Worm (Caenorhabditis elegans): ENCODE measurements around the gene ant-1.1.

The ant-1.1 gene

DNA sequence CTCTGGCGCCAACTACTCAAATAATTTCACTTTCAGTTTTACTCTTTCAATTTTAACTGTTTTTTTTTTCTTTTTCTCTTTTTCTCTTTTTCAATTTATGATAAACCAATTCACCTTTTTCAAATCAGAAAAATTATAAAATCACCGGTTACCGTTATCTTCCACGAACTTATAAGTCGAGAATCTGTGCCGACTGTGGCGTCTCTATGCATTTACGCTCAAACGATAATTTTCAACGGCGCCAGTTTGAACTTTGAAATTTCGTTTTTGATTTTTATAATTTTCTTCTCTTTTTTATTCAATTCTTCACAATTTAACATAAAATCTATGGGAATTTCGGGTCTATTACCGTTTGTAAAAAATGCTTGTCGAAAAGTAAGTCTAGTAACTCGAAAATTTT, 39.5 kb upstream of the ant-1.1 start, which contains the start of gene exo-1:
Gene exo-1, plus strand, starts transcription at position 101 of the 400 bp plus-strand sequence.
- TF ChIP-seq dpl-1 (GFP tag; optimal IDR thresholded peaks at IDR 0.05) (peak; percentile 80), snpc-3.4 (tag; optimal IDR thresholded peaks at IDR 0.05) (peak; percentile 17), ZK185.1 (tag; optimal IDR thresholded peaks at IDR 0.05; ENCODE audit: poor library complexity, severe bottlenecking) (no peak), dox-1 (GFP tag; IDR thresholded peaks at IDR 0.05) (0 out of 2 replicates have a peak, but pooled peaks have one; percentile 30), lin-54 (GFP tag; optimal IDR thresholded peaks at IDR 0.05) (peak; percentile 82), lin-40 (tag; optimal IDR thresholded peaks at IDR 0.05) (no peak), ceh-27 (GFP tag; optimal IDR thresholded peaks at IDR 0.05) (peak; percentile 46), F33H1.4 (GFP tag; IDR thresholded peaks at IDR 0.05) (peak; percentile 10; the same call in 1 of the 2 replicates), nhr-120 (GFP tag; IDR thresholded peaks at IDR 0.05) (no peak), lsl-1 (GFP tag; optimal IDR thresholded peaks at IDR 0.05) (peak; percentile 44), sea-2 (GFP tag; IDR thresholded peaks at IDR 0.05) (no peak), pha-4 (tag; optimal IDR thresholded peaks at IDR 0.05) (no peak), attf-5 (GFP tag; optimal IDR thresholded peaks at IDR 0.05) (peak; percentile 78), D2030.7 (GFP tag; IDR thresholded peaks at IDR 0.05) (peak; percentile 68), him-1 (tag; optimal IDR thresholded peaks at IDR 0.05) (peak; percentile 4), hsf-1 (GFP tag; IDR thresholded peaks at IDR 0.05) (no peak), egrh-3 (GFP tag; IDR thresholded peaks at IDR 0.05) (0 out of 2 replicates have a peak, but pooled peaks have one; percentile 18), ceh-100 (GFP tag; IDR thresholded peaks at IDR 0.05) (peak; percentile 95), attf-3 (GFP tag; conservative IDR thresholded peaks at IDR 0.05) (0 out of 2 replicates have a peak, but pooled peaks have one; percentile 20), ztf-18 (tag; optimal IDR thresholded peaks at IDR 0.05) (peak; percentile 41), repo-1 (tag; optimal IDR thresholded peaks at IDR 0.05) (no peak), lin-35 (GFP tag; optimal IDR thresholded peaks at IDR 0.05) (peak in 1 of 3 experiments; percentile 83), mcd-1 (GFP tag; IDR thresholded peaks at IDR 0.05) (peak; percentile 85), let-607 (tag; optimal IDR thresholded peaks at IDR 0.05) (no peak), tbp1 (GFP tag; optimal IDR thresholded peaks at IDR 0.05) (peak; percentile 31), F23B12.7 (tag; optimal IDR thresholded peaks at IDR 0.05; ENCODE audit: insufficient read depth) (peak; percentile 95), rcor-1 (GFP tag; IDR thresholded peaks at IDR 0.05) (no peak), unc-130 (GFP tag; optimal IDR thresholded peaks at IDR 0.05) (peak; percentile 53), aptf-2 (GFP tag; conservative IDR thresholded peaks at IDR 0.05) (no peak), madf-3 (GFP tag; IDR thresholded peaks at IDR 0.05) (no peak), nhr-80 (tag; optimal IDR thresholded peaks at IDR 0.05) (peak; percentile 36), hmg-1.2 (GFP tag; IDR thresholded peaks at IDR 0.05) (no peak; the same call in 1 of the 2 replicates), ceh-91 (GFP tag; IDR thresholded peaks at IDR 0.05) (peak; percentile 49), efl-1 (GFP tag; optimal IDR thresholded peaks at IDR 0.05) (peak; percentile 77)

DNA sequence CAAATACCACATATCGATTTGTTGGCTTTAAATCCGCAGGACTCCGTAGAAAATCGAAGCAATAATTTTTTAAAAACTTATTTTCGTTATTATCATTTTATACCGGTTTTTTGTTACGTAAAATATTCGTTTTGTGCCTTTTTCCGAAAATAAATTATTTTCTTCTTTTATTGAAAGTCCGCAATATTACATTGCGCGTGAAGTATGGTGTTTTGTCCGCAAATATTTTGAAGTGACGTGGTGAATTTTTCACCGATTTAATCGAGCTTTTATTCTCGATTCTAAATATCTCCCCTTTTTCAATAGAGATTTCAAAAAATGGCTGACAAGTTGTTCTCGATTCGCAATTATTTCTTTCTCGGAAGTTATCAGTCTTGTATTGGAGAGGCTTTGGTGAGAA, 36.9 kb upstream of the ant-1.1 start, which contains the start of gene cope-1:
Gene cope-1, plus strand, starts transcription at position 229 of the 400 bp plus-strand sequence.
- TF ChIP-seq nfyb-1 (GFP tag; IDR thresholded peaks at IDR 0.05) (no peak), let-607 (tag; optimal IDR thresholded peaks at IDR 0.05) (peak in 1 of 2 experiments; percentile 61)

DNA sequence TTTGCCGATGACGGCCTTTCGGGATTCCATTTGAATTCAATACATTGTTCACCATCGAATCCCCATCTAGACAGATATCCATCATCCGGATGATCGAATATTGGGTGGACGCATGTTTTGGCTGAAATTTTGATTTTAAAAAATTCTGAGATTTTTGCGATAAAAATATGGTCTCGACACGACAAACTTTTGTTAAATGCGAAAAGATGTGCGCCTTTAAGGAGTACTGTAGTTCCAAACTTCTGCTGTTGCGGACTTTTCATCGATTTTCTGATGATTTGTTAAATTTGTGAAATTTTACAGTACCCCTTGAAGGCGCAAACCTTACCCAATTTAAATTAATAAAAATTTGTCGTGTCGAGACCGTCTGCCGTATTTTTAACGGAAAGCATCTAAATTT, 35.1 kb upstream of the ant-1.1 start:
- TF ChIP-seq lsl-1 (GFP tag; optimal IDR thresholded peaks at IDR 0.05) = peak; percentile 75
- no peak for TF ChIP-seq egl-44 (GFP tag; IDR thresholded peaks at IDR 0.05)
- no peak for TF ChIP-seq mel-28 (tag; optimal IDR thresholded peaks at IDR 0.05; ENCODE audit: borderline replicate concordance)
- no peak for TF ChIP-seq ztf-28 (GFP tag; IDR thresholded peaks at IDR 0.05)
- no peak for TF ChIP-seq aptf-3 (GFP tag; IDR thresholded peaks at IDR 0.05)
- no peak for TF ChIP-seq zfh-2 (GFP tag; conservative IDR thresholded peaks at IDR 0.05)
- TF ChIP-seq him-1 (tag; optimal IDR thresholded peaks at IDR 0.05) = peak; percentile 30
- no peak for TF ChIP-seq T26A5.8 (tag; optimal IDR thresholded peaks at IDR 0.05)
- no peak for TF ChIP-seq athp-1 (tag; optimal IDR thresholded peaks at IDR 0.05)
- TF ChIP-seq F49E8.2 (tag; optimal IDR thresholded peaks at IDR 0.05; ENCODE audit: insufficient read depth) = no peak
- TF ChIP-seq F33H1.4 (GFP tag; IDR thresholded peaks at IDR 0.05) = peak; percentile 52; the same call in 1 of the 2 replicates
- no peak for TF ChIP-seq nfya-2 (GFP tag; IDR thresholded peaks at IDR 0.05)
- TF ChIP-seq xnd-1 (tag; optimal IDR thresholded peaks at IDR 0.05) = peak; percentile 21
- no peak for TF ChIP-seq unc-62 (GFP tag; optimal IDR thresholded peaks at IDR 0.05)
